Worm (Caenorhabditis elegans): ENCODE results near the gene ugt-5.

ugt-5 gene

DNA sequence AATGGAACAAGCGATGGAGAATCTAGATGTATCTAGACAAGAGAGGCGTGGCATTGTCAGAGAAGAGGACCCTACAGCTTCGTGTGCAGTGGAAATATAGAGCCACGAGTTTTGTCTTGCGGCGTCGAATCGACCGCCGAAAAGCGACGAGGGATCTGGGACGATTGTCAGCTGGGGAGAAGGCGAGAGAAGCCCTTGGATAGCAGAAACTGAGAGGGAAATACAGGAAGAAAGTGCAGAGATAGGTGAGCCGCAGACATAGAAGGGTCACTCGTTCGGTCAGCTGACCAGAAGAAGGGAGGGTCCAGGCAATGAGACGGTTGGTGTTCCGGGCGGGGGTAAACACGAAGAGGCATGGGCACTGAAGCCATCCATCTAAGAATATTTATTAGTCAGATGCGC, 21.7 kb upstream of the ugt-5 start (continued):
- no peak for TF ChIP-seq nhr-43 (tag; optimal IDR thresholded peaks at IDR 0.05; ENCODE audit: poor library complexity, severe bottlenecking)
- TF ChIP-seq nhr-77 (tag; optimal IDR thresholded peaks at IDR 0.05) = no peak
- no peak for TF ChIP-seq ceh-82 (tag; optimal IDR thresholded peaks at IDR 0.05)
- TF ChIP-seq lin-39 (tag; optimal IDR thresholded peaks at IDR 0.05) = peak; percentile 78
- no peak for TF ChIP-seq ceh-9 (tag; optimal IDR thresholded peaks at IDR 0.05)
- no peak for TF ChIP-seq mml-1 (tag; optimal IDR thresholded peaks at IDR 0.05)
- TF ChIP-seq daf-12 (tag; optimal IDR thresholded peaks at IDR 0.05) = no peak
- no peak for TF ChIP-seq R02D3.7 (tag; optimal IDR thresholded peaks at IDR 0.05)
- TF ChIP-seq mdl-1 (tag; optimal IDR thresholded peaks at IDR 0.05) = no peak
- TF ChIP-seq elt-1 (tag; optimal IDR thresholded peaks at IDR 0.05) = no peak
- no peak for TF ChIP-seq nhr-76 (tag; optimal IDR thresholded peaks at IDR 0.05)

DNA sequence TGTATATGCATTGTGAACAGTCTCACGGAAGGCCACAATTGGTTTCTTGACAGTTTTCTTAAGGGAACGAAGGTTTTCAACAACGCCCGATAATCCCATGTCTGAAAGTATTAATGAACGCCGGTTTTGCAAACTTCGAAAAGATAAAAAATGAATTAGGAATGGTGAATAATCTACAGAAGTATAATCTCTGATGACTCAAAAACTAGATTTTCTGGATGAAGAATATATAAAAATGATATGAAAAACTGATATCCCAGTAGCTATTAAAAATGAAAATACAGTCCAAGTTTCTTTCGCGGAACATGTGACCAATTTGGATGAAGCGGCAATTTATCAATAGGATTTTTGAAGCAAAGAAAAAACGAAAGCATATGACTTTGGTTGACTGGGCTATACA, 21.3 kb upstream of the ugt-5 start, which contains the start of gene ZC443.3:
TSS of gene ZC443.3 (minus strand) at position 101 of the 400 bp plus-strand sequence.
- TF ChIP-seq mml-1 (tag; optimal IDR thresholded peaks at IDR 0.05) = no peak
- no peak for TF ChIP-seq nhr-77 (tag; optimal IDR thresholded peaks at IDR 0.05)
- no peak for TF ChIP-seq ZK546.5 (tag; optimal IDR thresholded peaks at IDR 0.05)
- TF ChIP-seq nhr-28 (tag; optimal IDR thresholded peaks at IDR 0.05) = no peak

DNA sequence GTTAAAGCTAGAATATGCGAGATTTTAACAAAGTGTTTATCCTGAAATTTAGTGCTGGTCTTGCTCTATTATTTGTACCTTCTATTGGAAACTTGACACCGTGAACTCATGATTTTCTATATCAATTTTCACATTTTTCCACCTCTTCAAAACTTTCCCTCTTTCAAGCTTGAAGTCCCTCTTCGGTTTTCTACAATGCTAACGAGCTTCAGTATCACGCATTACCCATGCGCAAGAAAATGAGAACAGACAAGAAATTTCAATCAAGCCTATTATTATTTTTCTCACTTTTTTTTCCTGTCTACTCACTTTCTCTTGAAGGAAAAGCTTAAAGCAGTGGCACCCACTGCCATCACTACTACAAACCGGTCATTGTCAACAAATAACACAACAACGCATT, 19.0 kb upstream of the ugt-5 start:
- TF ChIP-seq egl-5 (tag; optimal IDR thresholded peaks at IDR 0.05) (peak; percentile 58), ama-1 (optimal IDR thresholded peaks at IDR 0.05) (peak; percentile 42), pha-4 (tag; optimal IDR thresholded peaks at IDR 0.05) (peak; percentile 44), ZK546.5 (tag; optimal IDR thresholded peaks at IDR 0.05) (no peak), egl-27 (tag; optimal IDR thresholded peaks at IDR 0.05) (no peak), elt-3 (tag; optimal IDR thresholded peaks at IDR 0.05) (no peak), lin-39 (tag; optimal IDR thresholded peaks at IDR 0.05) (no peak)

DNA sequence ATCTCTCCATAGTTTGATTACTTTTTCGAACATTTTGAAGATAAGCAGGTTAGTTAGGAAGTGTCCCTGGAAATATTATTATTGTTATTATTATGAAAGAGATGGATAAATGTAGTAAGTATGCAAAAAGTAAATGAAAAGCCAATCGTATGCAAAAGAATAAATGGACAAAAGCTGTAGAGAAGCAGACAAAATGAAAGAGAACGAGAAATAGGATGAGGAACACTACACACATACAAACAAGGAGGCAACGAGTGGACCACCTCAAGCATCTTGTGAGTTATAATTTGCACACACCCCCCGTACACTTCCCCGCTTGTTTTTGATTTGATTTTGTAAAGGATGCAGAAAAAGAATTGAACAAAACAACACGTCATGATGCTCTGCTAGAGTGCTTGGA, 18.4 kb upstream of the ugt-5 start, which contains the start of gene ZC443.2:
TSS of gene ZC443.2 (minus strand) at position 67 of the 400 bp plus-strand sequence.
- TF ChIP-seq elt-2 (tag; optimal IDR thresholded peaks at IDR 0.05) = no peak
- no peak for TF ChIP-seq nhr-43 (tag; optimal IDR thresholded peaks at IDR 0.05; ENCODE audit: poor library complexity, severe bottlenecking)
- TF ChIP-seq fkh-10 (GFP tag; optimal IDR thresholded peaks at IDR 0.05) = peak; percentile 46
- TF ChIP-seq tbx-2 (tag; optimal IDR thresholded peaks at IDR 0.05) = no peak
- no peak for TF ChIP-seq zag-1 (tag; optimal IDR thresholded peaks at IDR 0.05)
- TF ChIP-seq daf-12 (tag; optimal IDR thresholded peaks at IDR 0.05) = no peak
- TF ChIP-seq unc-39 (tag; optimal IDR thresholded peaks at IDR 0.05) = no peak
- TF ChIP-seq fkh-2 (tag; optimal IDR thresholded peaks at IDR 0.05) = no peak
- TF ChIP-seq hmg-11 (tag; optimal IDR thresholded peaks at IDR 0.05) = no peak

DNA sequence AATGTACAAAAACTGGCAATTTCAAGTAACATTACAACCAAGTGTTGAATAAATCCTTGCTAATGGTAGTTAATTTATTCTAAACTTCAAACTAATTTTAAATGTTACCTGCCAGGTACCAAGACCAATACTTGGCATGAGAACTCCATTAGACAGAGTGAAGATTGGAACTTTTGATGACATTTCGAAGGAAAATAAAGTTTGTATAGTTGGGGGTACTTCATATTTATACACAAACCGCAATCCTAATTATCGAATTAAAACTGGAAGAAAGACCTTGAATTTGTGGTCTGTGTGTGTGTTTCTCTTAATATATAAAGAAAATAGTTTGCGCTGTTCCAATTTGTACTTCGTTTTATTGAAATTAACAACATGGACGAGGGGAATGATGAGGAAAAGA, 17.1 kb upstream of the ugt-5 start, which contains the start of gene ZC443.1:
TSS of gene ZC443.1 (minus strand) at position 205 of the 400 bp plus-strand sequence.
- TF ChIP-seq fos-1 (tag; optimal IDR thresholded peaks at IDR 0.05) = no peak
- TF ChIP-seq ama-1 (optimal IDR thresholded peaks at IDR 0.05) = no peak
- no peak for TF ChIP-seq skn-1 (tag; optimal IDR thresholded peaks at IDR 0.05)
- TF ChIP-seq eor-1 (tag; optimal IDR thresholded peaks at IDR 0.05) = no peak
- TF ChIP-seq lsy-12 (tag; optimal IDR thresholded peaks at IDR 0.05) = no peak
- TF ChIP-seq hmg-11 (tag; optimal IDR thresholded peaks at IDR 0.05) = no peak
- no peak for TF ChIP-seq sea-2 (GFP tag; optimal IDR thresholded peaks at IDR 0.05)
- TF ChIP-seq fkh-10 (GFP tag; optimal IDR thresholded peaks at IDR 0.05) = no peak
- no peak for TF ChIP-seq nhr-67 (tag; optimal IDR thresholded peaks at IDR 0.05)
- TF ChIP-seq jun-1 (tag; optimal IDR thresholded peaks at IDR 0.05) = no peak
- TF ChIP-seq nhr-12 (tag; optimal IDR thresholded peaks at IDR 0.05) = no peak
- TF ChIP-seq nhr-76 (tag; optimal IDR thresholded peaks at IDR 0.05) = no peak
- TF ChIP-seq elt-1 (tag; optimal IDR thresholded peaks at IDR 0.05) = no peak
- TF ChIP-seq ceh-82 (tag; optimal IDR thresholded peaks at IDR 0.05) = no peak
- TF ChIP-seq nfya-1 (tag; optimal IDR thresholded peaks at IDR 0.05; ENCODE audit: insufficient read depth) = no peak
- no peak for TF ChIP-seq aly-2 (tag; optimal IDR thresholded peaks at IDR 0.05)
- TF ChIP-seq nhr-237 (tag; optimal IDR thresholded peaks at IDR 0.05) = no peak
- no peak for TF ChIP-seq unc-62 (GFP tag; optimal IDR thresholded peaks at IDR 0.05)
- TF ChIP-seq elt-2 (tag; optimal IDR thresholded peaks at IDR 0.05) = no peak
- TF ChIP-seq zag-1 (tag; optimal IDR thresholded peaks at IDR 0.05) = no peak

All from whole organism, L3 larva.